Worm (Caenorhabditis elegans) whole organism, L1 larva: ENCODE measurements around the gene C40C9.4.

Experiments
- ceh-88 ChIP-seq: fragments of 200-800 bp; sonication (Bioruptor generic); IDR thresholded peaks from 2 replicates; pipeline ENCODE4 v1.3.6; 2022; ENCODE audit warnings: missing genetic modification characterization, missing compliant biosample characterization
- fkh-10 ChIP-seq: sonication (generic microtip); optimal IDR thresholded peaks from 2 replicates; lab custom pipeline; 2017; ENCODE audit warnings: missing biosample characterization, missing genetic modification reagents, missing genetic modification characterization
- hlh-4 ChIP-seq: sonication (generic microtip); optimal IDR thresholded peaks from 2 replicates; lab custom pipeline; 2016; ENCODE audit warnings: mild to moderate bottlenecking, missing genetic modification characterization, missing compliant biosample characterization
- jun-1 ChIP-seq: fragments of 150-350 bp; optimal IDR thresholded peaks from 2 replicates; lab custom pipeline; 2014; ENCODE audit warnings: missing biosample characterization, missing genetic modification reagents, missing genetic modification characterization
- nhr-11 ChIP-seq: fragments of 150-350 bp; optimal IDR thresholded peaks from 2 replicates; lab custom pipeline; 2014; ENCODE audit warnings: missing biosample characterization, missing genetic modification characterization
- nhr-77 ChIP-seq: fragments of 150-350 bp; optimal IDR thresholded peaks from 2 replicates; lab custom pipeline; 2014; ENCODE audit warnings: missing biosample characterization, missing genetic modification characterization
- nhr-90 ChIP-seq: sonication (generic microtip); optimal IDR thresholded peaks from 2 replicates; lab custom pipeline; 2016; ENCODE audit warnings: mild to moderate bottlenecking, missing genetic modification characterization, missing compliant biosample characterization; ENCODE audit not compliant: poor library complexity
- pag-3 ChIP-seq: sonication (generic microtip); optimal IDR thresholded peaks from 2 replicates; lab custom pipeline; 2017; ENCODE audit warnings: missing genetic modification characterization, mild to moderate bottlenecking, missing compliant biosample characterization, antibody characterized with exemption, borderline replicate concordance; ENCODE audit not compliant: insufficient read depth
- pqm-1 ChIP-seq: sonication (generic microtip); optimal IDR thresholded peaks from 3 replicates; lab custom pipeline; 2017; ENCODE audit warnings: missing biosample characterization, missing genetic modification characterization
- rnt-1 ChIP-seq: sonication (generic microtip); optimal IDR thresholded peaks from 2 replicates; lab custom pipeline; 2016; ENCODE audit warnings: mild to moderate bottlenecking, missing genetic modification characterization, moderate library complexity, missing compliant biosample characterization
- snpc-4 ChIP-seq: fragments of 150-350 bp; optimal IDR thresholded peaks from 2 replicates; lab custom pipeline; 2014; ENCODE audit warnings: missing biosample characterization, missing genetic modification characterization
- sup-37 ChIP-seq: fragments of 200-800 bp; sonication (Bioruptor generic); optimal IDR thresholded peaks from 2 replicates; lab custom pipeline; 2018; ENCODE audit warnings: mild to moderate bottlenecking, missing genetic modification characterization, missing compliant biosample characterization
- ztf-11 ChIP-seq, 2 experiments: sonication (generic microtip); optimal IDR thresholded peaks; 2 replicates each; lab custom pipeline; 2016 to 2017; ENCODE audit warnings: missing genetic modification characterization in 2 of 2, missing biosample characterization in 1 of 2, missing compliant biosample characterization in 1 of 2

DNA sequence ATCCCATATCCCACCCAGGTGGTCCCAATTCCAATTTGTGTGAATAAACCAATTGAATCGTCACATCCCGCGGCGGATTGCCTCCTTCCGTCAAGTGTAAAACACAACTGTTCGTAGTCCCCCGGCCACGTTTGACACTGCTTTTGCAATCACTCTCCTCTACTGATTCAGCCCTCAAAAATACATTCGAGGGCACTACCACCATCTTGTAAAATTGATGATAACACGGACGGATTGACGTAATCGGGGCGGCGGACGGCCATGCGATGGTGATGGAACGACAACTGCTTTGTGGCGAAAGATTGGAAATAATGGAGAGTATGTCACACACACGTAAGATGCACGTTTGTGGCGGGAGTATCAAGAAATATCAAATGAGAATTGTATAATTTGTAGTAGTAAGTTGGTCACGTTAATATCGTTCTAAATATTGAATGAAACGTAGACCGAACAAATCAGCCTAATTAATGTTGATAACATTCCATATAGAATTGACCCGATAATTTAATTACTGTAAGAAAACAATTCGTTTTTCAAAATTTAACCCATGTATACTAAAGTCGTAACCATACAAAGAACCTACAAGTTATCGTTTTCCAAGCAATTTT is 12.4 kb upstream of the C40C9.4 start:
- TF ChIP-seq snpc-4 (tag; lab: Kevin White, UChicago), result no peak
- TF ChIP-seq ceh-88 (GFP tag; lab: Robert Waterston, UW), result no peak
- TF ChIP-seq pag-3 (tag; lab: Kevin White, UChicago), result no peak
- TF ChIP-seq fkh-10 (GFP tag; lab: Kevin White, UChicago), result no peak
- no peak for TF ChIP-seq pqm-1
- no peak for TF ChIP-seq jun-1 (tag; lab: Kevin White, UChicago)
- no peak for TF ChIP-seq ztf-11 (tag; optimal IDR thresholded peaks at IDR 0.05; lab: Kevin White, UChicago)
- peak; percentile 83 for TF ChIP-seq rnt-1 (tag; lab: Kevin White, UChicago)
- no peak for TF ChIP-seq nhr-11 (tag; lab: Kevin White, UChicago)
- no peak for TF ChIP-seq nhr-90 (tag; lab: Kevin White, UChicago)
- TF ChIP-seq hlh-4 (tag; lab: Kevin White, UChicago), result no peak
- no peak for TF ChIP-seq sup-37 (GFP tag; lab: Kevin White, UChicago)
- no peak for TF ChIP-seq nhr-77 (tag; lab: Kevin White, UChicago)
